Fruit fly (Drosophila melanogaster) whole organism, prepupa: ENCODE data around the gene CG8119.
A peak's percentile ranks its signal among the peaks of the same experiment; 100 is the strongest.

Source experiments
- Blimp-1 ChIP-seq: fragments of 200-800 bp; sonication (Bioruptor generic); optimal IDR thresholded peaks from 3 replicates; lab custom pipeline; 2017; ENCODE audit warnings: missing biosample characterization, missing genetic modification characterization, mild to moderate bottlenecking, moderate library complexity, missing genetic modification reagents
- CG10631 ChIP-seq: fragments of 200-800 bp; sonication (Bioruptor generic); optimal IDR thresholded peaks from 2 replicates; lab custom pipeline; 2016; ENCODE audit warnings: missing biosample characterization, missing genetic modification characterization
- CG10669 ChIP-seq: fragments of 200-800 bp; sonication (Bioruptor generic); optimal IDR thresholded peaks from 3 replicates; lab custom pipeline; 2018; ENCODE audit warnings: missing biosample characterization, mild to moderate bottlenecking, missing genetic modification characterization, moderate library complexity
- CG11294 ChIP-seq: fragments of 200-800 bp; sonication (Bioruptor generic); IDR thresholded peaks from 2 replicates; pipeline ENCODE4 v1.3.6; 2022; ENCODE audit warnings: missing biosample characterization, missing genetic modification characterization
- CG11762 ChIP-seq: fragments of 200-800 bp; sonication (Bioruptor generic); optimal IDR thresholded peaks from 3 replicates; lab custom pipeline; 2016; ENCODE audit warnings: missing biosample characterization, missing genetic modification characterization; ENCODE audit not compliant: insufficient read depth
- CG11902 ChIP-seq: fragments of 200-800 bp; sonication (Bioruptor generic); optimal IDR thresholded peaks from 3 replicates; lab custom pipeline; 2016; ENCODE audit warnings: missing biosample characterization, missing genetic modification characterization
- CG15336 ChIP-seq: fragments of 200-800 bp; sonication (Bioruptor generic); IDR thresholded peaks from 2 replicates; pipeline ENCODE4 v1.3.6; 2022; ENCODE audit warnings: missing biosample characterization, missing genetic modification characterization
- CG1621 ChIP-seq: fragments of 200-800 bp; sonication (Bioruptor generic); optimal IDR thresholded peaks from 3 replicates; lab custom pipeline; 2018; ENCODE audit warnings: missing biosample characterization, mild to moderate bottlenecking, missing genetic modification characterization
- CG16779 ChIP-seq: fragments of 200-800 bp; sonication (Bioruptor generic); optimal IDR thresholded peaks from 3 replicates; lab custom pipeline; 2017; ENCODE audit warnings: missing biosample characterization, mild to moderate bottlenecking, missing genetic modification characterization
- CG3032 ChIP-seq: fragments of 200-800 bp; optimal IDR thresholded peaks from 2 replicates; lab custom pipeline; 2019; ENCODE audit warnings: missing biosample characterization, mild to moderate bottlenecking, missing genetic modification characterization, moderate library complexity
- CG31627 ChIP-seq: fragments of 200-800 bp; sonication (Bioruptor generic); optimal IDR thresholded peaks from 3 replicates; lab custom pipeline; 2016; ENCODE audit warnings: missing biosample characterization, missing genetic modification characterization
- CG32006 ChIP-seq: fragments of 200-800 bp; sonication (Bioruptor generic); optimal IDR thresholded peaks from 3 replicates; lab custom pipeline; 2017; ENCODE audit warnings: missing biosample characterization, mild to moderate bottlenecking, missing genetic modification characterization
- CG3919 ChIP-seq: fragments of 200-800 bp; sonication (Bioruptor generic); optimal IDR thresholded peaks from 3 replicates; lab custom pipeline; 2016; ENCODE audit warnings: missing biosample characterization, missing genetic modification characterization
- CG6163 ChIP-seq: fragments of 200-800 bp; sonication (Bioruptor generic); IDR thresholded peaks from 3 replicates; pipeline ENCODE4 v1.3.6; 2022; ENCODE audit warnings: missing biosample characterization, missing genetic modification characterization
- CG6276 ChIP-seq: fragments of 200-800 bp; sonication (Bioruptor generic); optimal IDR thresholded peaks from 2 replicates; lab custom pipeline; 2017; ENCODE audit warnings: missing biosample characterization, mild to moderate bottlenecking, missing genetic modification characterization
- CG6792 ChIP-seq: fragments of 200-800 bp; sonication (Bioruptor generic); optimal IDR thresholded peaks from 3 replicates; lab custom pipeline; 2016; ENCODE audit warnings: missing biosample characterization, missing genetic modification characterization
- CG6808 ChIP-seq: fragments of 200-800 bp; sonication (Bioruptor generic); optimal IDR thresholded peaks from 3 replicates; lab custom pipeline; 2017; ENCODE audit warnings: missing biosample characterization, missing genetic modification characterization, mild to moderate bottlenecking, moderate library complexity, missing genetic modification reagents
- CG8119 ChIP-seq: fragments of 200-800 bp; sonication (Bioruptor generic); IDR thresholded peaks from 3 replicates; pipeline ENCODE4 v1.3.6; 2022; ENCODE audit warnings: missing biosample characterization, missing genetic modification characterization
- CG8632 ChIP-seq: fragments of 200-800 bp; sonication (Bioruptor generic); optimal IDR thresholded peaks from 3 replicates; lab custom pipeline; 2016; ENCODE audit warnings: missing biosample characterization, missing genetic modification characterization
- CG9139 ChIP-seq: fragments of 200-800 bp; sonication (Bioruptor generic); optimal IDR thresholded peaks from 3 replicates; lab custom pipeline; 2017; ENCODE audit warnings: missing biosample characterization, mild to moderate bottlenecking, missing genetic modification characterization
- Eip78C ChIP-seq: fragments of 200-800 bp; sonication (Bioruptor generic); peaks from one replicate; lab custom pipeline; 2016; ENCODE audit warnings: missing biosample characterization, missing genetic modification characterization
- Eip93F ChIP-seq: fragments of 200-800 bp; sonication (Bioruptor generic); optimal IDR thresholded peaks from 2 replicates; lab custom pipeline; 2016; ENCODE audit warnings: missing biosample characterization, mild to moderate bottlenecking, missing genetic modification characterization
- Ets96B ChIP-seq: fragments of 200-800 bp; optimal IDR thresholded peaks from 2 replicates; lab custom pipeline; 2019; ENCODE audit warnings: missing biosample characterization, mild to moderate bottlenecking, missing genetic modification characterization, moderate library complexity
- Hr38 ChIP-seq: sonication (Bioruptor generic); optimal IDR thresholded peaks from 2 replicates; lab custom pipeline; 2016; ENCODE audit warnings: missing biosample characterization, missing genetic modification characterization
- Hr39 ChIP-seq: fragments of 200-800 bp; sonication (Bioruptor generic); optimal IDR thresholded peaks from 2 replicates; lab custom pipeline; 2016; ENCODE audit warnings: missing biosample characterization, missing genetic modification characterization
- Lpt ChIP-seq: fragments of 200-800 bp; sonication (Bioruptor generic); optimal IDR thresholded peaks from 3 replicates; lab custom pipeline; 2016; ENCODE audit warnings: missing biosample characterization, missing genetic modification characterization
- OdsH ChIP-seq: fragments of 200-800 bp; sonication (Bioruptor generic); optimal IDR thresholded peaks from 3 replicates; lab custom pipeline; 2016; ENCODE audit warnings: missing biosample characterization, missing genetic modification characterization
- Smox ChIP-seq: fragments of 200-800 bp; sonication (Bioruptor generic); optimal IDR thresholded peaks from 3 replicates; lab custom pipeline; 2016; ENCODE audit warnings: missing biosample characterization, missing genetic modification characterization
- Sox102F ChIP-seq: fragments of 200-800 bp; sonication (Bioruptor generic); optimal IDR thresholded peaks from 2 replicates; lab custom pipeline; 2016; ENCODE audit warnings: missing biosample characterization, mild to moderate bottlenecking, missing genetic modification characterization
- Sox14 ChIP-seq: fragments of 200-800 bp; sonication (Bioruptor generic); optimal IDR thresholded peaks from 3 replicates; lab custom pipeline; 2016; ENCODE audit warnings: missing biosample characterization, missing genetic modification characterization
- Sox15 ChIP-seq: fragments of 200-800 bp; sonication (Bioruptor generic); optimal IDR thresholded peaks from 3 replicates; lab custom pipeline; 2016; ENCODE audit warnings: missing biosample characterization, missing genetic modification characterization
- achi ChIP-seq: fragments of 200-800 bp; sonication (Bioruptor generic); optimal IDR thresholded peaks from 3 replicates; lab custom pipeline; 2016; ENCODE audit warnings: missing biosample characterization, missing genetic modification characterization
- acj6 ChIP-seq: fragments of 200-800 bp; sonication (Bioruptor generic); optimal IDR thresholded peaks from 3 replicates; lab custom pipeline; 2016; ENCODE audit warnings: missing biosample characterization, missing genetic modification characterization
- cyc ChIP-seq: fragments of 200-800 bp; sonication (Bioruptor generic); optimal IDR thresholded peaks from 3 replicates; lab custom pipeline; 2016; ENCODE audit warnings: missing biosample characterization, missing genetic modification characterization
- dac ChIP-seq: fragments of 200-800 bp; sonication (Bioruptor generic); optimal IDR thresholded peaks from 2 replicates; lab custom pipeline; 2017; ENCODE audit warnings: missing biosample characterization, mild to moderate bottlenecking, missing genetic modification characterization
- dsx ChIP-seq: fragments of 200-800 bp; optimal IDR thresholded peaks from 3 replicates; lab custom pipeline; 2019; ENCODE audit warnings: missing biosample characterization, mild to moderate bottlenecking, missing genetic modification characterization, moderate library complexity; ENCODE audit not compliant: poor library complexity, severe bottlenecking
- eg ChIP-seq: fragments of 200-800 bp; sonication (Bioruptor generic); IDR thresholded peaks from 3 replicates; pipeline ENCODE4 v1.3.6; 2022; ENCODE audit warnings: missing biosample characterization, missing genetic modification characterization
- esn ChIP-seq: fragments of 200-800 bp; sonication (Bioruptor generic); optimal IDR thresholded peaks from 2 replicates; lab custom pipeline; 2016; ENCODE audit warnings: missing biosample characterization, mild to moderate bottlenecking, missing genetic modification characterization, moderate library complexity
- fd59A ChIP-seq: fragments of 200-800 bp; sonication (Bioruptor generic); optimal IDR thresholded peaks from 2 replicates; lab custom pipeline; 2017; ENCODE audit warnings: missing biosample characterization, mild to moderate bottlenecking, missing genetic modification characterization, missing genetic modification reagents
- fd85E ChIP-seq: fragments of 200-800 bp; sonication (Bioruptor generic); optimal IDR thresholded peaks from 3 replicates; lab custom pipeline; 2016; ENCODE audit warnings: missing biosample characterization, missing genetic modification characterization
- fkh ChIP-seq: fragments of 200-800 bp; sonication (Bioruptor generic); optimal IDR thresholded peaks from 3 replicates; lab custom pipeline; 2017; ENCODE audit warnings: missing biosample characterization, mild to moderate bottlenecking, missing genetic modification characterization, moderate library complexity
- lz ChIP-seq: fragments of 200-800 bp; sonication (Bioruptor generic); optimal IDR thresholded peaks from 3 replicates; lab custom pipeline; 2016; ENCODE audit warnings: missing biosample characterization, missing genetic modification characterization
- spab ChIP-seq: fragments of 200-800 bp; sonication (Bioruptor generic); optimal IDR thresholded peaks from 2 replicates; lab custom pipeline; 2017; ENCODE audit warnings: missing biosample characterization, mild to moderate bottlenecking, missing genetic modification characterization, missing genetic modification reagents
- ss ChIP-seq, 2 experiments: fragments of 200-800 bp; sonication (Bioruptor generic); optimal IDR thresholded peaks; 2 replicates in 1 of 2; 3 replicates in 1 of 2; lab custom pipeline; 2017 to 2018; ENCODE audit warnings: mild to moderate bottlenecking in 2 of 2, missing biosample characterization in 2 of 2, missing genetic modification characterization in 2 of 2, moderate library complexity in 1 of 2
- svp ChIP-seq: fragments of 200-800 bp; sonication (Bioruptor generic); peaks from one replicate; lab custom pipeline; 2016; ENCODE audit warnings: missing biosample characterization, missing genetic modification characterization
- topi ChIP-seq: fragments of 200-800 bp; sonication (Bioruptor generic); optimal IDR thresholded peaks from 3 replicates; lab custom pipeline; 2016; ENCODE audit warnings: missing biosample characterization, missing genetic modification characterization

Gene CG8119

DNA sequence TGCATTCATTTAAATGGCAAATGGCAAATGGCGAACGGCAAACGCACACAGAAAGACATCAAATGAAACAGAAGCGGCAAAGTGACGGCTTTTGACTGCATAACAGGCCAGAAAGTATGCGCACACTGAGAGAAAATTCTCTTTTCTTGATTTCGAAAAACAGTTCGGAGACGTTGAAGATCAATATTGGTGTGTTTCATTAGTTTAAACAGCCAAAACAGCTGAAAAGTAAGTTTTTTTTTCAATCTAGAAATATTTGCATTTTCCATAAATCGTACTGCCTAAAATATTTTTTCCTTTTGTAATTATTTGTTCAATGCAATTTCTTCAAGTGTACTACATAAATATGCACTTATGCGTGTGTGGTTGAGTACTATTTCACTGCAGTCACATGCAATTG is 31.6 kb upstream of the CG8119 start (continued):
- TF ChIP-seq ss (GFP tag; optimal IDR thresholded peaks at IDR 0.05; lab: Kevin White, UChicago) (no peak), CG11762 (GFP tag; lab: Kevin White, UChicago) (no peak), fd85E (GFP tag; lab: Kevin White, UChicago) (no peak), dac (GFP tag; lab: Kevin White, UChicago) (no peak), Sox15 (no peak), lz (GFP tag; lab: Kevin White, UChicago) (no peak), Hr39 (GFP tag; lab: Kevin White, UChicago) (no peak), Blimp-1 (GFP tag; lab: Kevin White, UChicago) (no peak), dsx (GFP tag; lab: Kevin White, UChicago) (no peak), eg (peak; percentile 58; the same call in 2 of the 3 replicates), esn (no peak)

DNA sequence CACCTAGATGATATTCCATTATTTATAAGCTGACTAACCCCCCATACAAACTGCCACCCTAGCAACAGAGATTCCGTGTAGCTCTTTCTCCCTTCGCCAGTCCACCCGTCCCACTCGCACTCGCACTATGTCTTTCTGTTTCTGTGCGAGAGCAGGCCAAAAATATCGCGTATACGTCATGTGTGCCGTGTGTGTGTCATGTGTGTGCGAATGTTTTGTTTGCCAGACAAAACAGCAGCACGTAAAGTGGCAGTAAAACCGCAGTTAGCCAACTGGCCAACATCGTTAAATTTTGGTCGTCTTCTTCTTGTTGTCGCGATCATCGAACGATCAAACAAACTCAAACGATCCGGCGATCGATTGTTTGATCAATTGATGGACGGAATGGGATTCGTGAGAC is 30.9 kb upstream of the CG8119 start:
- TF ChIP-seq Ets96B (tag; lab: Kevin White, UChicago) (no peak), CG15336 (GFP tag; lab: Robert Waterston, UW) (no peak), Blimp-1 (GFP tag; lab: Kevin White, UChicago) (no peak), CG6808 (GFP tag; lab: Kevin White, UChicago) (no peak), CG11902 (GFP tag; lab: Kevin White, UChicago) (no peak), Sox102F (GFP tag; lab: Kevin White, UChicago) (no peak), dsx (GFP tag; lab: Kevin White, UChicago) (no peak), CG1621 (no peak), CG8119 (GFP tag; lab: Robert Waterston, UW) (no peak), CG10631 (no peak), fd85E (GFP tag; lab: Kevin White, UChicago) (no peak), Lpt (no peak), Eip93F (GFP tag; lab: Kevin White, UChicago) (no peak), CG10669 (GFP tag; lab: Kevin White, UChicago) (no peak), acj6 (no peak), dac (GFP tag; lab: Kevin White, UChicago) (no peak)

DNA sequence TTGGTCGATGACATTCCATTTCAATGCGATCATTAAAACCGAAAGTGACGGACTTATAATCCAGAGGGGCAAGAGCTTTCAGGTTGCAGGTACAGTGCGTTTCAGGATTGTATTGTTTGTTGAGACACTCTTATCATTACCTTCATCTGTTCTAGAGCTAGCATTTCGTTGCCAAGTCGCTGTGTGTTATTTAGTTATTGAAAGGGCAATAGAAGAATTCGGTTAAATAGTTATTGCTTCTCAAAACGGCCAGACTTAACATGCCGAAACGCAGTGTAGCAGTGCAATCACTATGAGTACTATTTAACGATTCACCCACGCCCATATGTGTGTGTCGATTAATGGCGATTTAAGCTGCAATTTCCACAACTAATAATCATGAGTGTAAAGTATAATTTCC is 29.7 kb upstream of the CG8119 start:
- no peak for TF ChIP-seq CG6792 (GFP tag; lab: Kevin White, UChicago)
- TF ChIP-seq achi (GFP tag; lab: Kevin White, UChicago), result no peak
- TF ChIP-seq svp (GFP tag; lab: Kevin White, UChicago), result no peak
- TF ChIP-seq CG10669 (GFP tag; lab: Kevin White, UChicago), result no peak
- TF ChIP-seq eg, result peak; percentile 20; the same call in 1 of the 3 replicates
- no peak for TF ChIP-seq CG9139 (GFP tag; lab: Kevin White, UChicago)
- no peak for TF ChIP-seq ss (GFP tag; optimal IDR thresholded peaks at IDR 0.05; lab: Kevin White, UChicago)
- TF ChIP-seq CG10631, result no peak
- no peak for TF ChIP-seq spab (GFP tag; lab: Kevin White, UChicago)
- no peak for TF ChIP-seq Sox14 (GFP tag; lab: Kevin White, UChicago)
- no peak for TF ChIP-seq cyc (GFP tag; lab: Kevin White, UChicago)
- no peak for TF ChIP-seq CG8632
- TF ChIP-seq Hr39 (GFP tag; lab: Kevin White, UChicago), result no peak
- no peak for TF ChIP-seq CG8119 (GFP tag; lab: Robert Waterston, UW)
- no peak for TF ChIP-seq CG6276 (GFP tag; lab: Kevin White, UChicago)
- TF ChIP-seq lz (GFP tag; lab: Kevin White, UChicago), result no peak
- no peak for TF ChIP-seq topi (GFP tag; lab: Kevin White, UChicago)
- no peak for TF ChIP-seq fd85E (GFP tag; lab: Kevin White, UChicago)
- no peak for TF ChIP-seq fd59A (GFP tag; lab: Kevin White, UChicago)
- TF ChIP-seq CG32006 (GFP tag; lab: Kevin White, UChicago), result peak; percentile 33
- no peak for TF ChIP-seq acj6
- TF ChIP-seq CG31627 (GFP tag; lab: Kevin White, UChicago), result no peak
- no peak for TF ChIP-seq esn
- peak; percentile 50 for TF ChIP-seq Eip78C (GFP tag; lab: Kevin White, UChicago)
- 0 out of 3 replicates have a peak, but pooled peaks have one; percentile 12 for TF ChIP-seq CG6163 (GFP tag; lab: Robert Waterston, UW)
- TF ChIP-seq fkh, result no peak
- TF ChIP-seq CG3919, result no peak
- TF ChIP-seq dsx (GFP tag; lab: Kevin White, UChicago), result no peak
- TF ChIP-seq OdsH, result peak; percentile 1
- TF ChIP-seq Sox15, result no peak
- no peak for TF ChIP-seq Smox
- TF ChIP-seq Blimp-1 (GFP tag; lab: Kevin White, UChicago), result no peak
- TF ChIP-seq CG16779, result no peak
- TF ChIP-seq CG3032 (tag; lab: Kevin White, UChicago), result no peak
- no peak for TF ChIP-seq CG6808 (GFP tag; lab: Kevin White, UChicago)
- TF ChIP-seq CG11294, result no peak
- TF ChIP-seq Hr38 (GFP tag; lab: Kevin White, UChicago), result no peak
